Worm (Caenorhabditis elegans): Measurements from ENCODE around the gene Y6E2A.4.
"Not testable (repeated sequence)": the region's sequence is repeated elsewhere in the genome, so short reads cannot be mapped to it uniquely, and the experiment has no call there.

DNA sequence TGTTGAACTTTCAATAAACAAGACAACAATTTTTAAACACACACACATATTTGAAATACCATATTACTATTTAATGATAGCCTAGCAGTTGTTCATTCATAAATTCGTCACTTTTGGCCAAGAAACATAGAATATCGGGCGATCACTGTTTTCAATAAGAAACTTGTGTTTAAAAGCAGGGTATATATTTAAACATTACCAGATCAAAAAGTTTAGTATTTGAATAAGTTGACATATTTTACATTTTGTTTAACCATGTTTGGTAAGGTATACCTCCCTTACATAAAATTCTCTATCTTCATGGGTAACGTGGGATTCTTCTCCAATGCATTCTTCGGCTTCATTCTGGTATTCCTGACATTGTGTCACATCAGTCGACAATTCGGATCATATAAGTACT, 38.2 kb upstream of the Y6E2A.4 start, which contains the start of gene str-8:
- not testable (repeated sequence) for TF ChIP-seq W03F9.2, him-1, dao-5 (tag; optimal IDR thresholded peaks at IDR 0.05)
